Fruit fly (Drosophila melanogaster): ENCODE results near the gene salr.

salr gene

dm6 chr2L:11332978-11333539 lies 25.6 kb upstream of the salr start:
- TF ChIP-seq CrebA (GFP tag; optimal IDR thresholded peaks at IDR 0.05; ENCODE audit: borderline replicate concordance): no peak

dm6 chr2L:11338219-11338618 lies 20.5 kb upstream of the salr start:
- no peak for TF ChIP-seq fru (GFP tag; optimal IDR thresholded peaks at IDR 0.05)
- TF ChIP-seq sv (GFP tag; optimal IDR thresholded peaks at IDR 0.05): peak; percentile 16
- no peak for TF ChIP-seq Vsx2 (GFP tag; optimal IDR thresholded peaks at IDR 0.05; ENCODE audit: partially characterized antibody)
- TF ChIP-seq dl (GFP tag; optimal IDR thresholded peaks at IDR 0.05; ENCODE audit: insufficient read depth in 1 of 2, partially characterized antibody in 2 of 2): no peak

- no peak for TF ChIP-seq ey (GFP tag; optimal IDR thresholded peaks at IDR 0.05)
- TF ChIP-seq Mio (GFP tag; optimal IDR thresholded peaks at IDR 0.05): no peak
- no peak for TF ChIP-seq CG32264 (GFP tag; optimal IDR thresholded peaks at IDR 0.05)
- TF ChIP-seq Hnf4 (GFP tag; optimal IDR thresholded peaks at IDR 0.05): no peak
- no peak for TF ChIP-seq rgr (GFP tag; optimal IDR thresholded peaks at IDR 0.05)
- TF ChIP-seq woc (GFP tag; optimal IDR thresholded peaks at IDR 0.05): no peak
- TF ChIP-seq br (GFP tag; optimal IDR thresholded peaks at IDR 0.05): no peak
- no peak for TF ChIP-seq Jra (GFP tag; optimal IDR thresholded peaks at IDR 0.05)
- TF ChIP-seq dmrt93B (GFP tag; optimal IDR thresholded peaks at IDR 0.05): no peak
- TF ChIP-seq sage (GFP tag; optimal IDR thresholded peaks at IDR 0.05): no peak
- TF ChIP-seq Hr83 (GFP tag; optimal IDR thresholded peaks at IDR 0.05; ENCODE audit: poor library complexity, severe bottlenecking): no peak
- TF ChIP-seq CG9705 (GFP tag; optimal IDR thresholded peaks at IDR 0.05): no peak
Observed at dm6 chr2L:11340938-11341337, 17.7 kb upstream of the salr start.

- TF ChIP-seq Dif (GFP tag; optimal IDR thresholded peaks at IDR 0.05; ENCODE audit: partially characterized antibody): no peak
- TF ChIP-seq woc (GFP tag; optimal IDR thresholded peaks at IDR 0.05): no peak
- no peak for TF ChIP-seq tai (GFP tag; optimal IDR thresholded peaks at IDR 0.05)
- no peak for TF ChIP-seq dmrt93B (GFP tag; optimal IDR thresholded peaks at IDR 0.05)
- no peak for TF ChIP-seq dl (GFP tag; optimal IDR thresholded peaks at IDR 0.05; ENCODE audit: insufficient read depth in 1 of 2, partially characterized antibody in 2 of 2)
- no peak for TF ChIP-seq Rel (GFP tag; optimal IDR thresholded peaks at IDR 0.05)
- TF ChIP-seq Rel (tag; optimal IDR thresholded peaks at IDR 0.05): no peak
- TF ChIP-seq fru (GFP tag; optimal IDR thresholded peaks at IDR 0.05): no peak
- TF ChIP-seq dsf (GFP tag; optimal IDR thresholded peaks at IDR 0.05; ENCODE audit: borderline replicate concordance): no peak
- TF ChIP-seq Vsx2 (GFP tag; optimal IDR thresholded peaks at IDR 0.05; ENCODE audit: partially characterized antibody): no peak
- TF ChIP-seq Hr83 (GFP tag; optimal IDR thresholded peaks at IDR 0.05; ENCODE audit: poor library complexity, severe bottlenecking): no peak
- TF ChIP-seq jim (GFP tag; optimal IDR thresholded peaks at IDR 0.05): no peak
- no peak for TF ChIP-seq Abd-B (GFP tag; optimal IDR thresholded peaks at IDR 0.05)
- TF ChIP-seq br (GFP tag; optimal IDR thresholded peaks at IDR 0.05): no peak
- TF ChIP-seq h (GFP tag; optimal IDR thresholded peaks at IDR 0.05): no peak
- no peak for TF ChIP-seq CG32264 (GFP tag; optimal IDR thresholded peaks at IDR 0.05)
- TF ChIP-seq rgr (GFP tag; optimal IDR thresholded peaks at IDR 0.05): no peak
- TF ChIP-seq HLH106 (tag; optimal IDR thresholded peaks at IDR 0.05): no peak
- no peak for TF ChIP-seq Mio (GFP tag; optimal IDR thresholded peaks at IDR 0.05)
- no peak for TF ChIP-seq GATAd (GFP tag; optimal IDR thresholded peaks at IDR 0.05)
- no peak for TF ChIP-seq Jra (GFP tag; optimal IDR thresholded peaks at IDR 0.05)
Observed at dm6 chr2L:11343218-11343617, 15.5 kb upstream of the salr start, which contains the start of gene CG14926. Gene CG14926 (minus strand): TSS chr2L:11343318.

- TF ChIP-seq rgr (GFP tag; optimal IDR thresholded peaks at IDR 0.05): no peak
- no peak for TF ChIP-seq lola (GFP tag; optimal IDR thresholded peaks at IDR 0.05)
- no peak for TF ChIP-seq usp (GFP tag; optimal IDR thresholded peaks at IDR 0.05)
- no peak for TF ChIP-seq Hr78 (GFP tag; optimal IDR thresholded peaks at IDR 0.05)
Observed at dm6 chr2L:11343935-11344334, 14.7 kb upstream of the salr start.

- TF ChIP-seq woc (GFP tag; optimal IDR thresholded peaks at IDR 0.05) (no peak), br (GFP tag; optimal IDR thresholded peaks at IDR 0.05) (no peak), Hnf4 (GFP tag; optimal IDR thresholded peaks at IDR 0.05) (no peak), jim (GFP tag; optimal IDR thresholded peaks at IDR 0.05) (no peak), Hr78 (GFP tag; optimal IDR thresholded peaks at IDR 0.05) (no peak), Dfd (GFP tag; optimal IDR thresholded peaks at IDR 0.05) (no peak), Hr83 (GFP tag; optimal IDR thresholded peaks at IDR 0.05; ENCODE audit: poor library complexity, severe bottlenecking) (no peak), GATAd (GFP tag; optimal IDR thresholded peaks at IDR 0.05) (no peak), Rel (GFP tag; optimal IDR thresholded peaks at IDR 0.05) (no peak), Rel (tag; optimal IDR thresholded peaks at IDR 0.05) (no peak), Mio (GFP tag; optimal IDR thresholded peaks at IDR 0.05) (no peak), foxo (GFP tag; optimal IDR thresholded peaks at IDR 0.05) (no peak), HLH106 (tag; optimal IDR thresholded peaks at IDR 0.05) (no peak), usp (GFP tag; optimal IDR thresholded peaks at IDR 0.05) (no peak), dsf (GFP tag; optimal IDR thresholded peaks at IDR 0.05; ENCODE audit: borderline replicate concordance) (no peak)
Observed at dm6 chr2L:11345069-11345468, 13.6 kb upstream of the salr start.

Measured in whole organism, wandering third instar larva.